Worm (Caenorhabditis elegans): ENCODE results near the gene srbc-12.

The srbc-12 gene

ce11 chrV:866729-867128 lies 17.1 kb downstream of the srbc-12 start, which contains the start of gene T02B11.3:
TSS of gene T02B11.3 (minus strand) at chrV:866829.
- TF ChIP-seq tbx-11 (GFP tag; IDR thresholded peaks at IDR 0.05), result no peak
- no peak for TF ChIP-seq sea-1 (GFP tag; conservative IDR thresholded peaks at IDR 0.05)
- no peak for TF ChIP-seq tra-4 (tag; optimal IDR thresholded peaks at IDR 0.05)
- TF ChIP-seq hmg-4 (GFP tag; optimal IDR thresholded peaks at IDR 0.05), result no peak
- TF ChIP-seq ama-1 (optimal IDR thresholded peaks at IDR 0.05), result no peak
- TF ChIP-seq ceh-36 (tag; optimal IDR thresholded peaks at IDR 0.05), result no peak
- TF ChIP-seq F13C5.2 (tag; optimal IDR thresholded peaks at IDR 0.05), result no peak
- TF ChIP-seq hnd-1 (tag; optimal IDR thresholded peaks at IDR 0.05), result no peak
- TF ChIP-seq B0310.2 (tag; optimal IDR thresholded peaks at IDR 0.05), result no peak

ce11 chrV:871029-871428 lies 21.4 kb downstream of the srbc-12 start, which contains the start of gene T02B11.4:
TSS of gene T02B11.4 (minus strand) at chrV:871129.
- TF ChIP-seq B0310.2 (tag; optimal IDR thresholded peaks at IDR 0.05), result no peak
- no peak for TF ChIP-seq aly-1 (tag; optimal IDR thresholded peaks at IDR 0.05)
- TF ChIP-seq ets-7 (tag; optimal IDR thresholded peaks at IDR 0.05), result no peak
- TF ChIP-seq F13C5.2 (tag; optimal IDR thresholded peaks at IDR 0.05), result no peak
- no peak for TF ChIP-seq scrt-1 (GFP tag; IDR thresholded peaks at IDR 0.05)
- TF ChIP-seq tra-4 (tag; optimal IDR thresholded peaks at IDR 0.05), result no peak
- no peak for TF ChIP-seq ceh-36 (tag; optimal IDR thresholded peaks at IDR 0.05)
- TF ChIP-seq sea-1 (GFP tag; conservative IDR thresholded peaks at IDR 0.05), result no peak
- no peak for TF ChIP-seq ama-1 (optimal IDR thresholded peaks at IDR 0.05)
- no peak for TF ChIP-seq hnd-1 (tag; optimal IDR thresholded peaks at IDR 0.05)
- TF ChIP-seq tbx-11 (GFP tag; IDR thresholded peaks at IDR 0.05), result no peak
- no peak for TF ChIP-seq tbx-37 (GFP tag; conservative IDR thresholded peaks at IDR 0.05)
- no peak for TF ChIP-seq pes-1 (GFP tag; IDR thresholded peaks at IDR 0.05)
- TF ChIP-seq hmbx-1 (tag; optimal IDR thresholded peaks at IDR 0.05), result no peak
- TF ChIP-seq ceh-13 (GFP tag; optimal IDR thresholded peaks at IDR 0.05), result no peak
- TF ChIP-seq flt-1 (GFP tag; IDR thresholded peaks at IDR 0.05), result no peak
- TF ChIP-seq hmg-4 (GFP tag; optimal IDR thresholded peaks at IDR 0.05), result no peak

ce11 chrV:875945-876344 lies 26.3 kb downstream of the srbc-12 start, which contains the start of gene T02B11.9:
TSS of gene T02B11.9 (plus strand) at chrV:876245.
- TF ChIP-seq ceh-36 (tag; optimal IDR thresholded peaks at IDR 0.05), result no peak
- no peak for TF ChIP-seq tbx-11 (GFP tag; IDR thresholded peaks at IDR 0.05)
- TF ChIP-seq aly-1 (tag; optimal IDR thresholded peaks at IDR 0.05), result no peak

ce11 chrV:878567-878966 lies 29.0 kb downstream of the srbc-12 start, which contains the start of gene T02B11.8:
TSS of gene T02B11.8 (minus strand) at chrV:878667.
- TF ChIP-seq ceh-13 (GFP tag; optimal IDR thresholded peaks at IDR 0.05) (no peak), scrt-1 (GFP tag; IDR thresholded peaks at IDR 0.05) (no peak), ets-7 (tag; optimal IDR thresholded peaks at IDR 0.05) (no peak), sea-1 (GFP tag; conservative IDR thresholded peaks at IDR 0.05) (no peak), pes-1 (GFP tag; IDR thresholded peaks at IDR 0.05) (no peak), tra-4 (tag; optimal IDR thresholded peaks at IDR 0.05) (no peak), aly-1 (tag; optimal IDR thresholded peaks at IDR 0.05) (no peak), F13C5.2 (tag; optimal IDR thresholded peaks at IDR 0.05) (no peak), tbx-37 (GFP tag; conservative IDR thresholded peaks at IDR 0.05) (no peak), hmbx-1 (tag; optimal IDR thresholded peaks at IDR 0.05) (no peak)

- TF ChIP-seq scrt-1 (GFP tag; IDR thresholded peaks at IDR 0.05) (no peak), tra-4 (tag; optimal IDR thresholded peaks at IDR 0.05) (no peak), ceh-13 (GFP tag; optimal IDR thresholded peaks at IDR 0.05) (no peak), hmg-4 (GFP tag; optimal IDR thresholded peaks at IDR 0.05) (no peak), aly-1 (tag; optimal IDR thresholded peaks at IDR 0.05) (no peak), ama-1 (optimal IDR thresholded peaks at IDR 0.05) (no peak), sea-1 (GFP tag; conservative IDR thresholded peaks at IDR 0.05) (no peak), F13C5.2 (tag; optimal IDR thresholded peaks at IDR 0.05) (no peak), pes-1 (GFP tag; IDR thresholded peaks at IDR 0.05) (no peak), flt-1 (GFP tag; IDR thresholded peaks at IDR 0.05) (no peak), tbx-11 (GFP tag; IDR thresholded peaks at IDR 0.05) (no peak), hnd-1 (tag; optimal IDR thresholded peaks at IDR 0.05) (no peak), tbx-37 (GFP tag; conservative IDR thresholded peaks at IDR 0.05) (no peak), hmbx-1 (tag; optimal IDR thresholded peaks at IDR 0.05) (no peak), ceh-36 (tag; optimal IDR thresholded peaks at IDR 0.05) (no peak), B0310.2 (tag; optimal IDR thresholded peaks at IDR 0.05) (no peak), ets-7 (tag; optimal IDR thresholded peaks at IDR 0.05) (no peak)
Observed at ce11 chrV:879171-879570, 29.6 kb downstream of the srbc-12 start, which contains the start of gene srg-53. TSS of gene srg-53 (plus strand) at chrV:879471.

ce11 chrV:884324-884723 lies 34.7 kb downstream of the srbc-12 start, which contains the start of gene srj-38:
TSS of gene srj-38 (minus strand) at chrV:884424.
- TF ChIP-seq ets-7 (tag; optimal IDR thresholded peaks at IDR 0.05) (no peak), tbx-11 (GFP tag; IDR thresholded peaks at IDR 0.05) (no peak), hnd-1 (tag; optimal IDR thresholded peaks at IDR 0.05) (no peak), tbx-37 (GFP tag; conservative IDR thresholded peaks at IDR 0.05) (no peak), ceh-36 (tag; optimal IDR thresholded peaks at IDR 0.05) (no peak)

ce11 chrV:889216-889615 lies 39.6 kb downstream of the srbc-12 start, which contains the start of gene T02B11.6:
TSS of gene T02B11.6 (minus strand) at chrV:889316.
- TF ChIP-seq tbx-11 (GFP tag; IDR thresholded peaks at IDR 0.05) (no peak), ceh-13 (GFP tag; optimal IDR thresholded peaks at IDR 0.05) (no peak), tbx-37 (GFP tag; conservative IDR thresholded peaks at IDR 0.05) (no peak), F13C5.2 (tag; optimal IDR thresholded peaks at IDR 0.05) (no peak), ets-7 (tag; optimal IDR thresholded peaks at IDR 0.05) (no peak), scrt-1 (GFP tag; IDR thresholded peaks at IDR 0.05) (no peak), ceh-36 (tag; optimal IDR thresholded peaks at IDR 0.05) (no peak), pes-1 (GFP tag; IDR thresholded peaks at IDR 0.05) (no peak), ama-1 (optimal IDR thresholded peaks at IDR 0.05) (no peak), hnd-1 (tag; optimal IDR thresholded peaks at IDR 0.05) (no peak), aly-1 (tag; optimal IDR thresholded peaks at IDR 0.05) (no peak), B0310.2 (tag; optimal IDR thresholded peaks at IDR 0.05) (no peak), sea-1 (GFP tag; conservative IDR thresholded peaks at IDR 0.05) (no peak), flt-1 (GFP tag; IDR thresholded peaks at IDR 0.05) (no peak), hmbx-1 (tag; optimal IDR thresholded peaks at IDR 0.05) (no peak)

- TF ChIP-seq ets-7 (tag; optimal IDR thresholded peaks at IDR 0.05), result no peak
- no peak for TF ChIP-seq sea-1 (GFP tag; conservative IDR thresholded peaks at IDR 0.05)
- no peak for TF ChIP-seq ceh-13 (GFP tag; optimal IDR thresholded peaks at IDR 0.05)
- no peak for TF ChIP-seq hmbx-1 (tag; optimal IDR thresholded peaks at IDR 0.05)
- no peak for TF ChIP-seq hnd-1 (tag; optimal IDR thresholded peaks at IDR 0.05)
- TF ChIP-seq tbx-11 (GFP tag; IDR thresholded peaks at IDR 0.05), result no peak
- no peak for TF ChIP-seq flt-1 (GFP tag; IDR thresholded peaks at IDR 0.05)
- TF ChIP-seq B0310.2 (tag; optimal IDR thresholded peaks at IDR 0.05), result no peak
- no peak for TF ChIP-seq ama-1 (optimal IDR thresholded peaks at IDR 0.05)
- TF ChIP-seq F13C5.2 (tag; optimal IDR thresholded peaks at IDR 0.05), result no peak
- no peak for TF ChIP-seq hmg-4 (GFP tag; optimal IDR thresholded peaks at IDR 0.05)
Observed at ce11 chrV:890423-890822, 40.8 kb downstream of the srbc-12 start, which contains the start of gene srlf-21. TSS of gene srlf-21 (minus strand) at chrV:890523.

Measured in whole organism, early embryonic.